Worm (Caenorhabditis elegans) whole organism, L1 larva: ENCODE results near the gene T26E4.9.

Source experiments
- aly-2 ChIP-seq: fragments of 150-350 bp; optimal IDR thresholded peaks from 2 replicates; lab custom pipeline; 2014; ENCODE audit warnings: missing biosample characterization, missing genetic modification characterization
- ceh-90 ChIP-seq: sonication (generic microtip); optimal IDR thresholded peaks from 2 replicates; lab custom pipeline; 2016; ENCODE audit warnings: missing genetic modification characterization, missing compliant biosample characterization
- dpl-1 ChIP-seq, 3 experiments: fragments of 150-350 bp in 2 of 3; sonication (generic microtip) in 1 of 3; optimal IDR thresholded peaks; 2 replicates each; lab custom pipeline; 2014 to 2017; ENCODE audit warnings: missing biosample characterization in 3 of 3, missing genetic modification characterization in 3 of 3, missing genetic modification reagents in 3 of 3
- elt-3 ChIP-seq, 6 experiments: fragments of 150-350 bp in 1 of 6; sonication (generic microtip); optimal IDR thresholded peaks; 2 replicates each; lab custom pipeline; 2017 to 2018; ENCODE audit warnings: missing biosample characterization in 6 of 6, missing genetic modification characterization in 6 of 6, inconsistent platforms in 1 of 6
- lin-39 ChIP-seq: fragments of 150-350 bp; optimal IDR thresholded peaks from 2 replicates; lab custom pipeline; 2014; ENCODE audit warnings: missing biosample characterization, missing genetic modification reagents, missing genetic modification characterization
- lsy-2 ChIP-seq, 2 experiments: fragments of 150-350 bp; optimal IDR thresholded peaks; 2 replicates each; lab custom pipeline; 2014; ENCODE audit warnings: missing biosample characterization in 2 of 2, missing genetic modification characterization in 2 of 2
- nhr-11 ChIP-seq: fragments of 150-350 bp; optimal IDR thresholded peaks from 2 replicates; lab custom pipeline; 2014; ENCODE audit warnings: missing biosample characterization, missing genetic modification characterization
- pag-3 ChIP-seq: sonication (generic microtip); optimal IDR thresholded peaks from 2 replicates; lab custom pipeline; 2017; ENCODE audit warnings: missing genetic modification characterization, mild to moderate bottlenecking, missing compliant biosample characterization, antibody characterized with exemption, borderline replicate concordance; ENCODE audit not compliant: insufficient read depth
- skn-1 ChIP-seq: fragments of 150-350 bp; optimal IDR thresholded peaks from 2 replicates; lab custom pipeline; 2014; ENCODE audit warnings: missing biosample characterization, missing genetic modification characterization
- swsn-7 ChIP-seq: sonication (generic microtip); optimal IDR thresholded peaks from 2 replicates; lab custom pipeline; 2016; ENCODE audit warnings: missing genetic modification characterization, missing compliant biosample characterization
- unc-62 ChIP-seq: fragments of 150-350 bp; optimal IDR thresholded peaks from 2 replicates; lab custom pipeline; 2014; ENCODE audit warnings: missing biosample characterization, missing genetic modification reagents, missing genetic modification characterization
- xbp-1 ChIP-seq: sonication (generic microtip); optimal IDR thresholded peaks from 2 replicates; lab custom pipeline; 2016; ENCODE audit warnings: missing genetic modification characterization, missing compliant biosample characterization
- ztf-11 ChIP-seq, 2 experiments: sonication (generic microtip); optimal IDR thresholded peaks; 2 replicates each; lab custom pipeline; 2016 to 2017; ENCODE audit warnings: missing genetic modification characterization in 2 of 2, missing biosample characterization in 1 of 2, missing compliant biosample characterization in 1 of 2
- ztf-4 ChIP-seq: fragments of 150-350 bp; optimal IDR thresholded peaks from 2 replicates; lab custom pipeline; 2014; ENCODE audit warnings: missing biosample characterization, missing genetic modification characterization

DNA sequence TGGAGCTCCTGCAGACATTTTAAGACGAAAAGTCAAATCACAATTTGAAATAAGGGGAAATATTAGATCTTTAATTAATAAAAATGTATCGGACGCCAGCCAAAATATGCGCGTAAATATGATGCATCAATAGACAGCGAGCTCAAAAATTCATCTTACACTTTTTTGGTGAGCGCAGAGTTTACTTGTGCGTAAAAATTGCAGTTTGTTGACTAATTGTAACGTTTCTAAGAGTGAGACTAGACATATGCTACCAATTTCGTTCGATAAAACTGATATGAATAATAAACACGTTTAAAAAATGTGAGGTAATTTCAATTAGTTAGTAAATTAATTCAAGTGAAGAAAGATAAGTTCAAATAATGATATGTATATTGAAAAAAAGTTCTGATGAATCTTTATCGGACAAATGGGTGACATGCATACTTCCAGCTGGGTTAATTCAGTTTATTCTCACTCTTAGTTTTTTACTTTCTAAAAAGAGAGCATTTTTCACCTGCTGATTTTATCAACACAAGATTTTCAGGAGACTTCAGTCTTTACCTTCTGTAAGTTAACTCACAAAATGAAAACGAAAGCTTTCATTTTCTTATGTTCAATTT is 23.3 kb downstream of the T26E4.9 start, which contains the start of the genes nhr-285 and irld-52:
- TF ChIP-seq ztf-11 (tag; optimal IDR thresholded peaks at IDR 0.05; lab: Kevin White, UChicago) (no peak), lin-39 (tag; lab: Kevin White, UChicago) (no peak), lsy-2 (tag; optimal IDR thresholded peaks at IDR 0.05; lab: Kevin White, UChicago) (no peak), xbp-1 (tag; lab: Kevin White, UChicago) (no peak), elt-3 (tag; optimal IDR thresholded peaks at IDR 0.05; lab: Kevin White, UChicago) (no peak), ztf-4 (tag; lab: Kevin White, UChicago) (no peak), ceh-90 (no peak), unc-62 (GFP tag; lab: Kevin White, UChicago) (no peak), aly-2 (no peak), skn-1 (tag; lab: Kevin White, UChicago) (no peak), swsn-7 (tag; lab: Kevin White, UChicago) (no peak), pag-3 (tag; lab: Kevin White, UChicago) (no peak), dpl-1 (GFP tag; optimal IDR thresholded peaks at IDR 0.05; lab: Kevin White, UChicago) (no peak), nhr-11 (tag; lab: Kevin White, UChicago) (no peak)
